Fruit fly (Drosophila melanogaster) whole organism, prepupa: ENCODE results near the gene Nepl19.
A peak's percentile ranks its signal among the peaks of the same experiment; 100 is the strongest.

Experiments
- CG6854 ChIP-seq: fragments of 200-800 bp; sonication (Bioruptor generic); optimal IDR thresholded peaks from 2 replicates; lab custom pipeline; 2017; ENCODE audit warnings: missing biosample characterization, mild to moderate bottlenecking, missing genetic modification characterization
- CG8632 ChIP-seq: fragments of 200-800 bp; sonication (Bioruptor generic); optimal IDR thresholded peaks from 3 replicates; lab custom pipeline; 2016; ENCODE audit warnings: missing biosample characterization, missing genetic modification characterization
- OdsH ChIP-seq: fragments of 200-800 bp; sonication (Bioruptor generic); optimal IDR thresholded peaks from 3 replicates; lab custom pipeline; 2016; ENCODE audit warnings: missing biosample characterization, missing genetic modification characterization
- esn ChIP-seq: fragments of 200-800 bp; sonication (Bioruptor generic); optimal IDR thresholded peaks from 2 replicates; lab custom pipeline; 2016; ENCODE audit warnings: missing biosample characterization, mild to moderate bottlenecking, missing genetic modification characterization, moderate library complexity
- net ChIP-seq: fragments of 200-800 bp; sonication (Bioruptor generic); optimal IDR thresholded peaks from 3 replicates; lab custom pipeline; 2016; ENCODE audit warnings: missing biosample characterization, missing genetic modification characterization

- TF ChIP-seq net (no peak), CG8632 (no peak), OdsH (GFP tag; lab: Kevin White, UChicago) (no peak), esn (GFP tag; lab: Kevin White, UChicago) (no peak), CG6854 (GFP tag; lab: Kevin White, UChicago) (peak; percentile 11)
Measured at dm6 chr3R:28851530-28851929, 28.4 kb downstream of the Nepl19 start.
